Worm (Caenorhabditis elegans) whole organism, L4/young adult: ENCODE data around the gene B0546.3.
"Not testable (repeated sequence)": the region's sequence is repeated elsewhere in the genome, so short reads cannot be mapped to it uniquely, and the experiment has no call there.

Experiments used
- W03F9.2 ChIP-seq: fragments of 150-350 bp; optimal IDR thresholded peaks from 2 replicates; lab custom pipeline; 2014; ENCODE audit warnings: missing biosample characterization, missing genetic modification characterization
- dao-5 ChIP-seq: sonication (generic microtip); optimal IDR thresholded peaks from 2 replicates; lab custom pipeline; 2016; ENCODE audit warnings: missing genotype, missing genetic modification characterization, moderate library complexity, missing compliant biosample characterization
- him-1 ChIP-seq: sonication (generic microtip); optimal IDR thresholded peaks from 2 replicates; lab custom pipeline; 2016; ENCODE audit warnings: missing genotype, missing genetic modification reagents, missing genetic modification characterization, missing compliant biosample characterization

Gene B0546.3

DNA sequence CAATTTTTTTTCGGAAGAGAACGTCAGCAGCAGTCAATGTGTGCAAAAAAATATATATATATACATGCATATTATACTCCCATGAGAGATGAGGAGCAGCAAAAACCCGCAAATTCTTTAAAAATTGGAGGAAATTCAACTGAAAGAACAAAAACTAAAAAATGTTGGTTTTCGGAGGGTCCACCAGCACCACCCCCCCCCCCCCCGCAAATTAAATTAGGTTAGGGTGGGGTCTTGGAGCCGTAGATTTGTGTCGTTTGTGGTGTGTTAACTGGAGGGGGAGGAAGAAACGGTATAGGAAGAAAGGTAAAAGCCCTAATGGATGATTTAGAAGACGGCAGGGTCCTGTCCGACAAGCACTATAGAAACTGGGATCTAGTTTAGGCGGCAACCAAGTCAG, 34.3 kb downstream of the B0546.3 start:
- no peak for TF ChIP-seq him-1
- TF ChIP-seq dao-5 (tag; lab: Kevin White, UChicago): no peak
- TF ChIP-seq W03F9.2 (tag; lab: Kevin White, UChicago): no peak

DNA sequence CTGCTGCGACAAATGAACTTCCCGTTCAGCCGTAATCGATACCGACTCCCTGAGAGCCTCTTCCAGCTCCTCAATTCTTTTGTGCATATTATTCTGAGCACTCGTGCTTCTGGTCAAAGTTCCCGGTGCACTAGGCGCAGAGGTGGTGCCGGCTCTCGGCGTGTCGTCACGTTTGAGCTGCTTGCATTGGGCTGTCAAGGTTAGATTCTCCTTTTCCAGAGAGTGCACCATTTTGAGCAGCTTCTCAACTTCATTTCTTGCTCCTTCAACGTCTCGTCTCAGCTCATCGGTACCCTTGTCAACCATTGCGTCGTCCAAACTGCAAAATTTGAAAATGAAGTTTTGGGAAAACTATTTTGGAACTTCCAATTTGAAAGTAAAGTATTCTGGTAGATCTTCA, 37.2 kb downstream of the B0546.3 start:
- TF ChIP-seq dao-5 (tag; lab: Kevin White, UChicago) (no peak), him-1 (no peak), W03F9.2 (tag; lab: Kevin White, UChicago) (no peak)

DNA sequence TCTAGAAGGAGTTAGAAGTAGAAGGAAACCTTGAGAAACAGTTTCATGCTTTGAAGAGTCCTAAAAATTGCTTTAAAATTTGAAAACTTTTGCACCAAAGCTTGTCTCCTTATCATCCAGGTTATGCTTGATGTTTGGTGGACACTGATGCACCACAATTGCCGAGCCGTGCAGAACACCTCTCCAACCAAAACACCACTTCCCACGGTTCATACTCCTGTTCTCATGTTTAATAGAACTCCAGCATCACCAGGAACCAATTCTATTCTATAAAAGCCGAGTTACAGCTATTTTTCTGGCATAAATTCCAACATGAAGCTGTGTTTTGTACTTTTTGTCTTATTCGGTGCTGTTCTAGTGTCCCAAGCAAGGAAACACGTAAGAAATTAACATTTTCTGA, 41.5 kb downstream of the B0546.3 start, which contains the start of gene F42A6.2:
Gene F42A6.2 (plus strand): TSS at position 301 of the 400 bp plus-strand sequence.
- TF ChIP-seq him-1 (no peak), dao-5 (tag; lab: Kevin White, UChicago) (no peak), W03F9.2 (tag; lab: Kevin White, UChicago) (no peak)

DNA sequence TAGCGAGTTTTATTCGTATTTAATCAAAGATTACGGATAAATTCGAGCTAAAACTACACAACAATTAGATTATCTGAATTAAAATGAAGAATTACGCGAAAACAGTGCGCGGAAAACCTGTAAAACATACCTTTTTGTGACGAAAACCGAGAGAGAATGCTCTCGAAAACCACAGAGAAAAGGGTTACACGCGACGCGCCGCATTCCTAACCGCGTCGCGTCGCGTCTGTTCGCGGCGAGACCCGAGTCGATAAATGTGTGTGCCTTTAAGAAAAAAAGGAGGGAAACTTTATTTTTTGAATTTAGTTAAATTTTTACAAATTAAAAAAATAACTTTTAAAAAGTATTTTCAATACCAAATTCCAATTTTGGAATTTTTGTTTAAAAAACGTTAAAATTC, 44.0 kb downstream of the B0546.3 start, which contains the start of gene hrpa-1:
Gene hrpa-1 (minus strand): TSS at position 192 of the 400 bp plus-strand sequence.
- TF ChIP-seq dao-5 (tag; lab: Kevin White, UChicago): no peak
- peak; percentile 47 for TF ChIP-seq him-1
- TF ChIP-seq W03F9.2 (tag; lab: Kevin White, UChicago): peak; percentile 78

DNA sequence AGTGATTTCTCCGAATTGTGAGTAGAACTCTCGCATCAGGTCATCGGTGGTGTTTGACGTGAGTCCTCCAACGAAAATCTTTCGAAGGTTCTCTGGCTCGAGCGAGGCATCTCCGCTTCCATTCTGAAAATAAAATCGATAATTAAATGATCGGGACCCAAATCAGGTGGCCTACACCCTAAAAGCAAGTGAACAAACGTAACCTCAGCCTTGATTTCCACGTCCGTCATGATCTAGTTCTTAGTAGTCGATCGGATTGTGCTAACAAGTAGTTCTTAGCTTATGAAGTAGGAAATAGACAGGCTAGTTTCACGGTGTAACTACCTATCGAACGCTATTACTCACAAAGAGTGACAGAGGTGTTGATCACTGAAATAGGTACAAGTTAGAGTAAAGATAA, 44.5 kb downstream of the B0546.3 start:
- TF ChIP-seq W03F9.2 (tag; lab: Kevin White, UChicago) (no peak), dao-5 (tag; lab: Kevin White, UChicago) (no peak), him-1 (no peak)

DNA sequence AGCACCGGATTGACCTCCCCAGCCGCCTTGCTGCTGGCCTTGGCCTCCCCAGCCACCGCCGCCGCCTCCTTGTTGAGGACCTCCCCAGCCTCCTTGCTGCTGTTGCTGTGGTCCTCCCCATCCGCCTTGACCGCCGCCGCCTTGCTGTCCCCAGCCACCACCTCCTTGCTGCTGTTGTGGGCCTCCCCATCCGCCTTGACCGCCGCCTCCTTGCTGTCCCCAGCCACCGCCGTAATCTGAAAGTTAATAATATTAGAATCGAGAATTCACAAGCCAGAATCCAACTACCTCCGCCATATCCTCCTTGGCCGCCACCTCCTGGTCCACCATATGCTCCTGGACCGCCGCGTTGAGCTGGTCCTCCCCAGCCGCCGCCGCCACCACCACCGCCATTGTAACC, 45.4 kb downstream of the B0546.3 start:
- TF ChIP-seq W03F9.2 (tag; lab: Kevin White, UChicago) (no peak), him-1 (no peak), dao-5 (tag; lab: Kevin White, UChicago) (no peak)

DNA sequence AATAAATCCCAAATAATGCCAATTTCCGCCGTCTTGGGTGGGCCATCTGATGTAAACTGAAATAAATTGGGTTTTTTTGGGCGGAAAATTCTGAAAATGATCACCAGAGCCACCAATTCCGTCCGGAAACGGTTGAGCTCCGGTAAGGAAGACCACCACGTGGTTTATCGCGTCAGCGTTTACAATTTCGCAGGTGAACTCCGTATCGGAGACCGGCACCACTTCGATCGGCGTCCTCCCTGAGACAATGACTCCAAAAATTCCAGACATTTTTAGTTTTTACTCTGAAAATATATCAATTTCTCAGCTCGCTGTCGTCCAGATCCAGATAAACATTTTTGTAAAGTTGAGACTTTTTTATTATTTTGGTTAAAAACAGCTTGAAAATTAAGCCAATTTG, 46.1 kb downstream of the B0546.3 start, which contains the start of gene F42A6.6:
Gene F42A6.6 (minus strand): TSS at position 289 of the 400 bp plus-strand sequence.
- TF ChIP-seq him-1 (no peak), W03F9.2 (tag; lab: Kevin White, UChicago) (peak; percentile 20), dao-5 (tag; lab: Kevin White, UChicago) (no peak)

DNA sequence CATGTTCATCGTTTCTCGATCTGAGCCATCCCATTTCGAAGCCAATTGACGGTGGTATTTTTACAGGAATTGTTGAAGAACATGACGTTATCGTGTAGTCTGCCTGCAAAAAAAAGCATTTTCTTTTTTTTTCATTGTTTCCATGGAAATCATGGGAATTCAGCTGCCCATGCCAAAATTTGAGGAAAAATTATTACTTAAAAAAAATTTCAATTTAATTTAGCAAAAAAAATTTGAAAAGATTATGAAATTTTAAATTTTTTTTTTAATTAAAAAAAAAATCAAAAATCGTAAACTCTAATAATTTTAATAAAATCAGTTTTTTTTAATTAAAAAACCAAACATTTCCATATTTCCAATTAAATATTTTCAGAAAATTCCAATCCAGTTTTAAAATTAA, 50.9 kb downstream of the B0546.3 start, which contains the start of gene F42A6.5:
Gene F42A6.5 (minus strand): TSS at position 101 of the 400 bp plus-strand sequence.
- TF ChIP-seq dao-5 (tag; lab: Kevin White, UChicago); him-1; W03F9.2 (tag; lab: Kevin White, UChicago): not testable (repeated sequence)
